Fruit fly (Drosophila melanogaster): Measurements from ENCODE around the gene Or24a.

The Or24a gene

dm6 chr2L:4166034-4166433, at the start of gene Or24a:
Gene Or24a, minus strand, starts transcription at chr2L:4166134.
- TF ChIP-seq Pif1A (GFP tag; optimal IDR thresholded peaks at IDR 0.05): no peak
- TF ChIP-seq CG8159 (tag; optimal IDR thresholded peaks at IDR 0.05): no peak
- no peak for TF ChIP-seq EcR (GFP tag; optimal IDR thresholded peaks at IDR 0.05)
- no peak for TF ChIP-seq fd96Ca (GFP tag; IDR thresholded peaks at IDR 0.05)
- no peak for TF ChIP-seq Pif1B (GFP tag; optimal IDR thresholded peaks at IDR 0.05)
- TF ChIP-seq Ets98B (GFP tag; IDR thresholded peaks at IDR 0.05): no peak

dm6 chr2L:4211335-4211753, 45.4 kb upstream of the Or24a start:
- TF ChIP-seq CG4496 (GFP tag; IDR thresholded peaks at IDR 0.05) (no peak), CG13204 (GFP tag; optimal IDR thresholded peaks at IDR 0.05) (peak; percentile 73), gl (tag; optimal IDR thresholded peaks at IDR 0.05) (peak; percentile 74), CG8301 (tag; optimal IDR thresholded peaks at IDR 0.05) (no peak), CG9948 (tag; optimal IDR thresholded peaks at IDR 0.05) (peak; percentile 77), fd96Ca (GFP tag; IDR thresholded peaks at IDR 0.05) (peak; percentile 38; the same call in 1 of the 3 replicates), Pif1A (GFP tag; optimal IDR thresholded peaks at IDR 0.05) (no peak), CG32121 (GFP tag; IDR thresholded peaks at IDR 0.05) (no peak), CG34367 (tag; optimal IDR thresholded peaks at IDR 0.05) (peak; percentile 82), Snoo (tag; optimal IDR thresholded peaks at IDR 0.05) (peak; percentile 15), CG17806 (tag; optimal IDR thresholded peaks at IDR 0.05) (peak; percentile 85), CG14655 (GFP tag; optimal IDR thresholded peaks at IDR 0.05) (no peak), Ets98B (GFP tag; IDR thresholded peaks at IDR 0.05) (no peak), CG15710 (tag; optimal IDR thresholded peaks at IDR 0.05) (peak; percentile 73), D1 (tag; optimal IDR thresholded peaks at IDR 0.05) (no peak), EcR (GFP tag; optimal IDR thresholded peaks at IDR 0.05) (peak; percentile 58), CG8159 (tag; optimal IDR thresholded peaks at IDR 0.05) (peak; percentile 89), Pif1B (GFP tag; optimal IDR thresholded peaks at IDR 0.05) (peak; percentile 27), rn (GFP tag; IDR thresholded peaks at IDR 0.05) (no peak), CG12605 (GFP tag; IDR thresholded peaks at IDR 0.05) (no peak), CG10348 (GFP tag; IDR thresholded peaks at IDR 0.05) (no peak)

- no peak for TF ChIP-seq gl (tag; optimal IDR thresholded peaks at IDR 0.05)
- TF ChIP-seq Snoo (tag; optimal IDR thresholded peaks at IDR 0.05): no peak
- TF ChIP-seq D1 (tag; optimal IDR thresholded peaks at IDR 0.05): no peak
- no peak for TF ChIP-seq CG15710 (tag; optimal IDR thresholded peaks at IDR 0.05)
- TF ChIP-seq fd96Ca (GFP tag; IDR thresholded peaks at IDR 0.05): no peak
- no peak for TF ChIP-seq CG17806 (tag; optimal IDR thresholded peaks at IDR 0.05)
- no peak for TF ChIP-seq CG14655 (GFP tag; optimal IDR thresholded peaks at IDR 0.05)
- no peak for TF ChIP-seq EcR (GFP tag; optimal IDR thresholded peaks at IDR 0.05)
These were observed 32.0 kb upstream of the Or24a start, which contains the start of gene Naprt for dm6 chr2L:4197913-4198319. Gene Naprt, minus strand, starts transcription at chr2L:4198071.

dm6 chr2L:4197143-4197912, 31.4 kb upstream of the Or24a start:
- TF ChIP-seq Ets98B (GFP tag; IDR thresholded peaks at IDR 0.05) (peak; percentile 45; the same call in 1 of the 2 replicates), CG12605 (GFP tag; IDR thresholded peaks at IDR 0.05) (peak; percentile 65), CG14655 (GFP tag; optimal IDR thresholded peaks at IDR 0.05) (no peak), CG4496 (GFP tag; IDR thresholded peaks at IDR 0.05) (peak; percentile 17; the same call in 2 of the 3 replicates), fd96Ca (GFP tag; IDR thresholded peaks at IDR 0.05) (no peak; the same call in 2 of the 3 replicates), CG15710 (tag; optimal IDR thresholded peaks at IDR 0.05) (no peak), Pif1B (GFP tag; optimal IDR thresholded peaks at IDR 0.05) (peak; percentile 5), EcR (GFP tag; optimal IDR thresholded peaks at IDR 0.05) (peak; percentile 60), CG17806 (tag; optimal IDR thresholded peaks at IDR 0.05) (no peak), CG32121 (GFP tag; IDR thresholded peaks at IDR 0.05) (peak; percentile 8; the same call in 1 of the 2 replicates), Pif1A (GFP tag; optimal IDR thresholded peaks at IDR 0.05) (no peak)

- TF ChIP-seq Snoo (tag; optimal IDR thresholded peaks at IDR 0.05) (no peak), EcR (GFP tag; optimal IDR thresholded peaks at IDR 0.05) (peak; percentile 24), CG34367 (tag; optimal IDR thresholded peaks at IDR 0.05) (no peak), fd96Ca (GFP tag; IDR thresholded peaks at IDR 0.05) (no peak)
These were observed 30.6 kb upstream of the Or24a start for dm6 chr2L:4196347-4197142.

dm6 chr2L:4195672-4196281, 29.8 kb upstream of the Or24a start:
- no peak for TF ChIP-seq D1 (tag; optimal IDR thresholded peaks at IDR 0.05)
- TF ChIP-seq CG9948 (tag; optimal IDR thresholded peaks at IDR 0.05): no peak
- no peak for TF ChIP-seq Snoo (tag; optimal IDR thresholded peaks at IDR 0.05)
- TF ChIP-seq EcR (GFP tag; optimal IDR thresholded peaks at IDR 0.05): no peak
- no peak for TF ChIP-seq CG4496 (GFP tag; IDR thresholded peaks at IDR 0.05)
- TF ChIP-seq CG8159 (tag; optimal IDR thresholded peaks at IDR 0.05): no peak
- no peak for TF ChIP-seq CG34367 (tag; optimal IDR thresholded peaks at IDR 0.05)
- no peak for TF ChIP-seq fd96Ca (GFP tag; IDR thresholded peaks at IDR 0.05)
- no peak for TF ChIP-seq CG13204 (GFP tag; optimal IDR thresholded peaks at IDR 0.05)
- TF ChIP-seq CG17806 (tag; optimal IDR thresholded peaks at IDR 0.05): no peak
- no peak for TF ChIP-seq CG12605 (GFP tag; IDR thresholded peaks at IDR 0.05)
- TF ChIP-seq Pif1A (GFP tag; optimal IDR thresholded peaks at IDR 0.05): no peak
- no peak for TF ChIP-seq CG15710 (tag; optimal IDR thresholded peaks at IDR 0.05)
- no peak for TF ChIP-seq CG14655 (GFP tag; optimal IDR thresholded peaks at IDR 0.05)
- TF ChIP-seq CG10348 (GFP tag; IDR thresholded peaks at IDR 0.05): no peak
- no peak for TF ChIP-seq CG8301 (tag; optimal IDR thresholded peaks at IDR 0.05)
- TF ChIP-seq CG32121 (GFP tag; IDR thresholded peaks at IDR 0.05): no peak
- no peak for TF ChIP-seq gl (tag; optimal IDR thresholded peaks at IDR 0.05)
- no peak for TF ChIP-seq rn (GFP tag; IDR thresholded peaks at IDR 0.05)
- no peak for TF ChIP-seq Ets98B (GFP tag; IDR thresholded peaks at IDR 0.05)

Measured in whole organism, pupa.